Worm (Caenorhabditis elegans): ENCODE measurements around the gene rbr-2.
A peak's percentile ranks its signal among the peaks of the same experiment; 100 is the strongest.

- TF ChIP-seq efl-1 (GFP tag; optimal IDR thresholded peaks at IDR 0.05) (no peak), ama-1 (optimal IDR thresholded peaks at IDR 0.05) (peak; percentile 59), ama-1 (GFP tag; optimal IDR thresholded peaks at IDR 0.05) (peak; percentile 18 to 75), snpc-4 (GFP tag; optimal IDR thresholded peaks at IDR 0.05) (no peak), snpc-4 (tag; optimal IDR thresholded peaks at IDR 0.05) (peak in 2 of 4 experiments; percentile 10 to 11), ets-4 (GFP tag; optimal IDR thresholded peaks at IDR 0.05) (peak; percentile 14), C06A6.2 (GFP tag; conservative IDR thresholded peaks at IDR 0.05) (0 out of 2 replicates have a peak, but pooled peaks have one; percentile 40), unc-62 (GFP tag; optimal IDR thresholded peaks at IDR 0.05) (no peak), him-1 (tag; optimal IDR thresholded peaks at IDR 0.05) (no peak), ceh-91 (GFP tag; IDR thresholded peaks at IDR 0.05) (no peak), sptf-2 (GFP tag; optimal IDR thresholded peaks at IDR 0.05) (no peak), lin-35 (GFP tag; optimal IDR thresholded peaks at IDR 0.05) (peak in 1 of 3 experiments; percentile 39), chd-7 (tag; optimal IDR thresholded peaks at IDR 0.05) (peak; percentile 83), mcd-1 (GFP tag; IDR thresholded peaks at IDR 0.05) (peak; percentile 67), sea-2 (GFP tag; IDR thresholded peaks at IDR 0.05) (no peak)
Observed at ce11 chrIV:10933777-10934546, 14.1 kb downstream of the rbr-2 start.
